Worm (Caenorhabditis elegans): ENCODE results near the gene tba-7.

Gene tba-7

ce11 chrIII:11371688-11372087 lies at the start of gene tba-7:
tba-7 (minus strand) TSS chrIII:11371788.
- TF ChIP-seq pros-1 (tag; optimal IDR thresholded peaks at IDR 0.05) (no peak), tbx-7 (tag; optimal IDR thresholded peaks at IDR 0.05) (no peak), fkh-10 (GFP tag; optimal IDR thresholded peaks at IDR 0.05) (no peak), hlh-6 (tag; optimal IDR thresholded peaks at IDR 0.05) (no peak), sdc-2 (tag; optimal IDR thresholded peaks at IDR 0.05) (no peak), K09A11.1 (tag; optimal IDR thresholded peaks at IDR 0.05; ENCODE audit: insufficient read depth) (no peak), sox-2 (GFP tag; IDR thresholded peaks at IDR 0.05) (no peak), npax-4 (tag; optimal IDR thresholded peaks at IDR 0.05) (no peak), hlh-13 (GFP tag; optimal IDR thresholded peaks at IDR 0.05) (no peak), C38D4.7 (GFP tag; optimal IDR thresholded peaks at IDR 0.05) (no peak), ceh-30 (tag; optimal IDR thresholded peaks at IDR 0.05) (no peak), ahr-1 (tag; optimal IDR thresholded peaks at IDR 0.05) (no peak), ceh-24 (tag; optimal IDR thresholded peaks at IDR 0.05) (no peak), pha-4 (tag; optimal IDR thresholded peaks at IDR 0.05) (no peak), elt-4 (tag; optimal IDR thresholded peaks at IDR 0.05) (no peak), unc-42 (tag; optimal IDR thresholded peaks at IDR 0.05) (no peak), che-1 (tag; optimal IDR thresholded peaks at IDR 0.05) (no peak), dmd-4 (tag; optimal IDR thresholded peaks at IDR 0.05; ENCODE audit: borderline replicate concordance) (no peak), hlh-15 (tag; optimal IDR thresholded peaks at IDR 0.05) (no peak), tbx-2 (tag; optimal IDR thresholded peaks at IDR 0.05) (no peak)

- TF ChIP-seq dve-1 (tag; optimal IDR thresholded peaks at IDR 0.05) (peak; percentile 69), nhr-11 (tag; optimal IDR thresholded peaks at IDR 0.05) (no peak)
Observed at ce11 chrIII:11419551-11419950, 48.0 kb upstream of the tba-7 start.

ce11 chrIII:11410378-11410777 lies 38.8 kb upstream of the tba-7 start, which contains the start of gene twk-31:
twk-31 (plus strand) TSS chrIII:11410678.
- no peak for TF ChIP-seq K02D7.2 (tag; optimal IDR thresholded peaks at IDR 0.05)
- peak; percentile 31 for TF ChIP-seq unc-55 (GFP tag; optimal IDR thresholded peaks at IDR 0.05)
- no peak for TF ChIP-seq ceh-45 (GFP tag; IDR thresholded peaks at IDR 0.05)

- TF ChIP-seq hlh-8 (tag; optimal IDR thresholded peaks at IDR 0.05) (no peak), T23F11.4 (GFP tag; optimal IDR thresholded peaks at IDR 0.05) (no peak), lim-6 (tag; optimal IDR thresholded peaks at IDR 0.05) (no peak), lin-11 (tag; optimal IDR thresholded peaks at IDR 0.05) (no peak), nhr-232 (tag; optimal IDR thresholded peaks at IDR 0.05) (no peak), eyg-1 (tag; optimal IDR thresholded peaks at IDR 0.05) (no peak), mec-3 (tag; optimal IDR thresholded peaks at IDR 0.05; ENCODE audit: borderline replicate concordance) (no peak), ceh-24 (tag; optimal IDR thresholded peaks at IDR 0.05) (no peak), pag-3 (tag; optimal IDR thresholded peaks at IDR 0.05; ENCODE audit: borderline replicate concordance) (no peak), npax-4 (tag; optimal IDR thresholded peaks at IDR 0.05) (no peak), tbx-2 (tag; optimal IDR thresholded peaks at IDR 0.05) (no peak), rnt-1 (tag; optimal IDR thresholded peaks at IDR 0.05) (no peak), ceh-45 (GFP tag; IDR thresholded peaks at IDR 0.05) (no peak)
Observed at ce11 chrIII:11405049-11405448, 33.5 kb upstream of the tba-7 start, which contains the start of gene Y47D3B.4. Y47D3B.4 (plus strand) TSS chrIII:11405349.

- TF ChIP-seq ceh-9 (tag; optimal IDR thresholded peaks at IDR 0.05) (no peak), unc-86 (tag; optimal IDR thresholded peaks at IDR 0.05) (no peak), fkh-6 (tag; optimal IDR thresholded peaks at IDR 0.05) (no peak), T23F11.4 (GFP tag; optimal IDR thresholded peaks at IDR 0.05) (no peak), ceh-34 (tag; optimal IDR thresholded peaks at IDR 0.05) (no peak)
Observed at ce11 chrIII:11402717-11403116, 31.1 kb upstream of the tba-7 start, which contains the start of gene Y47D3B.12. Y47D3B.12 (plus strand) TSS chrIII:11403017.
